Worm (Caenorhabditis elegans): Measurements from ENCODE around the gene C52A11.3.
A peak's percentile ranks its signal among the peaks of the same experiment; 100 is the strongest.

C52A11.3 gene

ce11 chrII:10784780-10785463 lies 47.8 kb downstream of the C52A11.3 start, which contains the start of gene cdl-1 (continued):
- TF ChIP-seq fkh-10 (GFP tag; optimal IDR thresholded peaks at IDR 0.05) (no peak), egl-27 (tag; optimal IDR thresholded peaks at IDR 0.05) (no peak), nhr-11 (tag; optimal IDR thresholded peaks at IDR 0.05) (peak; percentile 37), hlh-30 (tag; optimal IDR thresholded peaks at IDR 0.05; ENCODE audit: insufficient read depth) (peak; percentile 62), cey-2 (tag; optimal IDR thresholded peaks at IDR 0.05; ENCODE audit: borderline replicate concordance, insufficient read depth) (no peak), ceh-62 (tag; optimal IDR thresholded peaks at IDR 0.05) (no peak), T26A8.4 (GFP tag; IDR thresholded peaks at IDR 0.05) (peak; percentile 39; the same call in 1 of the 2 replicates), nhr-28 (tag; optimal IDR thresholded peaks at IDR 0.05) (peak; percentile 13), snpc-4 (tag; optimal IDR thresholded peaks at IDR 0.05) (no peak), aha-1 (tag) (peak; percentile 24), rbr-2 (tag; optimal IDR thresholded peaks at IDR 0.05) (peak; percentile 21), nhr-6 (tag; optimal IDR thresholded peaks at IDR 0.05) (no peak), daf-8 (GFP tag; IDR thresholded peaks at IDR 0.05) (no peak), lin-1 (GFP tag; IDR thresholded peaks at IDR 0.05) (0 out of 2 replicates have a peak, but pooled peaks have one; percentile 29), lim-7 (GFP tag; IDR thresholded peaks at IDR 0.05) (no peak), dmd-6 (GFP tag; IDR thresholded peaks at IDR 0.05) (no peak), nhr-102 (tag; optimal IDR thresholded peaks at IDR 0.05) (peak; percentile 33), ces-1 (GFP tag; optimal IDR thresholded peaks at IDR 0.05) (no peak), pha-4 (GFP tag; IDR thresholded peaks at IDR 0.05) (no peak), pha-4 (tag; optimal IDR thresholded peaks at IDR 0.05) (peak; percentile 69), Y75B8A.6 (GFP tag; IDR thresholded peaks at IDR 0.05) (no peak), spr-1 (tag; optimal IDR thresholded peaks at IDR 0.05) (no peak), ztf-7 (tag; optimal IDR thresholded peaks at IDR 0.05) (no peak), lsy-2 (tag; optimal IDR thresholded peaks at IDR 0.05) (peak in 1 of 2 experiments; percentile 84), dmd-8 (GFP tag; IDR thresholded peaks at IDR 0.05) (no peak), attf-4 (tag; optimal IDR thresholded peaks at IDR 0.05) (no peak), ama-1 (optimal IDR thresholded peaks at IDR 0.05) (no peak), dmd-9 (GFP tag; IDR thresholded peaks at IDR 0.05) (no peak), lir-3 (tag; optimal IDR thresholded peaks at IDR 0.05) (no peak), Y5F2A.4 (GFP tag; optimal IDR thresholded peaks at IDR 0.05) (no peak), mep-1 (tag; optimal IDR thresholded peaks at IDR 0.05) (peak; percentile 55), hmg-1.1 (GFP tag; IDR thresholded peaks at IDR 0.05) (no peak), dpl-1 (GFP tag; optimal IDR thresholded peaks at IDR 0.05) (peak; percentile 97), hlh-11 (tag; optimal IDR thresholded peaks at IDR 0.05) (peak; percentile 44)

- TF ChIP-seq lin-38 (GFP tag; IDR thresholded peaks at IDR 0.05) (0 out of 2 replicates have a peak, but pooled peaks have one; percentile 15), daf-16 (GFP tag; optimal IDR thresholded peaks at IDR 0.05) (no peak), daf-16 (tag; optimal IDR thresholded peaks at IDR 0.05) (no peak), pqm-1 (tag; optimal IDR thresholded peaks at IDR 0.05) (no peak)
Observed at ce11 chrII:10787240-10787639, 50.1 kb downstream of the C52A11.3 start, which contains the start of gene tag-209. tag-209 (plus strand) TSS chrII:10787312.
